Worm (Caenorhabditis elegans) whole organism, young adult: Measurements from ENCODE around the gene T13C5.2.
A peak's percentile ranks its signal among the peaks of the same experiment; 100 is the strongest.

Source experiments
- B0261.1 ChIP-seq: sonication (generic microtip); optimal IDR thresholded peaks from 2 replicates; lab custom pipeline; 2016; ENCODE audit warnings: mild to moderate bottlenecking, missing genetic modification characterization, moderate library complexity, missing compliant biosample characterization
- F33H1.4 ChIP-seq: fragments of 200-800 bp; sonication (Bioruptor generic); IDR thresholded peaks from 2 replicates; pipeline ENCODE4 v1.3.6; 2022; ENCODE audit warnings: missing genetic modification reagents, missing genetic modification characterization, missing compliant biosample characterization
- F39B2.1 ChIP-seq: fragments of 200-800 bp; sonication (Bioruptor generic); IDR thresholded peaks from 2 replicates; pipeline ENCODE4 v1.3.6; 2022; ENCODE audit warnings: missing genetic modification reagents, missing genetic modification characterization, missing compliant biosample characterization
- F49E8.2 ChIP-seq: sonication (generic microtip); optimal IDR thresholded peaks from 3 replicates; lab custom pipeline; 2017; ENCODE audit warnings: missing genetic modification characterization, mild to moderate bottlenecking, missing compliant biosample characterization, antibody characterized with exemption, moderate library complexity; ENCODE audit not compliant: insufficient read depth
- F57C9.4 ChIP-seq: sonication (generic microtip); optimal IDR thresholded peaks from 2 replicates; lab custom pipeline; 2017; ENCODE audit warnings: mild to moderate bottlenecking, missing genetic modification characterization, missing compliant biosample characterization
- K11D2.4 ChIP-seq: fragments of 200-800 bp; sonication (Bioruptor generic); IDR thresholded peaks from 2 replicates; pipeline ENCODE4 v1.3.6; 2022; ENCODE audit warnings: missing genetic modification reagents, missing genetic modification characterization, missing compliant biosample characterization
- T07F8.4 ChIP-seq: sonication (generic microtip); optimal IDR thresholded peaks from 2 replicates; lab custom pipeline; 2016; ENCODE audit warnings: mild to moderate bottlenecking, missing genetic modification characterization, moderate library complexity, missing compliant biosample characterization
- Y95B8A.8 ChIP-seq: fragments of 200-800 bp; sonication (Bioruptor generic); IDR thresholded peaks from 2 replicates; pipeline ENCODE4 v1.3.6; 2022; ENCODE audit warnings: missing genetic modification reagents, missing genetic modification characterization, missing compliant biosample characterization
- akir-1 ChIP-seq: fragments of 200-800 bp; sonication (Bioruptor generic); optimal IDR thresholded peaks from 2 replicates; lab custom pipeline; 2018; ENCODE audit warnings: mild to moderate bottlenecking, missing genetic modification characterization, moderate library complexity, missing compliant biosample characterization
- ama-1 ChIP-seq, 3 experiments: fragments of 150-350 bp in 1 of 3; sonication (generic microtip) in 2 of 3; optimal IDR thresholded peaks; 2 replicates each; lab custom pipeline; 2014 to 2018; ENCODE audit warnings: missing biosample characterization in 2 of 3, missing genetic modification characterization in 2 of 3, missing genetic modification reagents in 2 of 3
- atf-7 ChIP-seq: sonication (generic microtip); optimal IDR thresholded peaks from 2 replicates; lab custom pipeline; 2017; ENCODE audit warnings: mild to moderate bottlenecking, missing genetic modification characterization, missing compliant biosample characterization
- attf-3 ChIP-seq: fragments of 200-800 bp; sonication (Bioruptor generic); conservative IDR thresholded peaks from 2 replicates; pipeline ENCODE4 v1.3.6; 2022; ENCODE audit warnings: missing genetic modification reagents, missing genetic modification characterization, missing compliant biosample characterization
- attf-5 ChIP-seq: fragments of 200-800 bp; sonication (Bioruptor generic); optimal IDR thresholded peaks from 2 replicates; lab custom pipeline; 2018; ENCODE audit warnings: mild to moderate bottlenecking, missing genetic modification characterization, missing compliant biosample characterization
- ccch-3 ChIP-seq: fragments of 200-800 bp; sonication (Bioruptor generic); optimal IDR thresholded peaks from 2 replicates; lab custom pipeline; 2018; ENCODE audit warnings: mild to moderate bottlenecking, missing genetic modification characterization, missing compliant biosample characterization
- cebp-1 ChIP-seq, 2 experiments: fragments of 200-800 bp in 1 of 2; sonication (Bioruptor generic) in 1 of 2; sonication (generic microtip) in 1 of 2; IDR thresholded peaks in 1 of 2; optimal IDR thresholded peaks in 1 of 2; 2 replicates each; pipeline versions ENCODE4 v1.3.6 to Lab custom; 2017 to 2022; ENCODE audit warnings: missing compliant biosample characterization in 2 of 2, missing genetic modification characterization in 2 of 2, mild to moderate bottlenecking in 1 of 2, missing genetic modification reagents in 1 of 2, moderate library complexity in 1 of 2
- cebp-2 ChIP-seq: fragments of 200-800 bp; sonication (Bioruptor generic); IDR thresholded peaks from 2 replicates; pipeline ENCODE4 v1.3.6; 2022; ENCODE audit warnings: missing genetic modification characterization, missing compliant biosample characterization
- ceh-58 ChIP-seq: fragments of 200-800 bp; sonication (Bioruptor generic); IDR thresholded peaks from 2 replicates; pipeline ENCODE4 v1.3.6; 2022; ENCODE audit warnings: missing genetic modification characterization, missing compliant biosample characterization
- ceh-79 ChIP-seq: sonication (generic microtip); optimal IDR thresholded peaks from 2 replicates; lab custom pipeline; 2017; ENCODE audit warnings: mild to moderate bottlenecking, missing genetic modification characterization, missing compliant biosample characterization
- dpl-1 ChIP-seq: fragments of 150-350 bp; optimal IDR thresholded peaks from 2 replicates; lab custom pipeline; 2014; ENCODE audit warnings: missing biosample characterization, missing genetic modification reagents, missing genetic modification characterization
- efl-1 ChIP-seq: fragments of 150-350 bp; optimal IDR thresholded peaks from 2 replicates; lab custom pipeline; 2014; ENCODE audit warnings: missing biosample characterization, missing genetic modification reagents, missing genetic modification characterization
- egl-44 ChIP-seq: fragments of 200-800 bp; sonication (Bioruptor generic); IDR thresholded peaks from 2 replicates; pipeline ENCODE4 v1.3.6; 2022; ENCODE audit warnings: missing genetic modification reagents, missing genetic modification characterization, missing compliant biosample characterization
- egrh-3 ChIP-seq: fragments of 200-800 bp; sonication (Bioruptor generic); IDR thresholded peaks from 2 replicates; pipeline ENCODE4 v1.3.6; 2022; ENCODE audit warnings: missing genetic modification reagents, missing genetic modification characterization, missing compliant biosample characterization
- ekl-4 ChIP-seq: fragments of 200-800 bp; sonication (Bioruptor generic); IDR thresholded peaks from 2 replicates; pipeline ENCODE4 v1.3.6; 2022; ENCODE audit warnings: missing genetic modification reagents, missing genetic modification characterization, missing compliant biosample characterization
- fkh-3 ChIP-seq: sonication (generic microtip); optimal IDR thresholded peaks from 2 replicates; lab custom pipeline; 2016; ENCODE audit warnings: mild to moderate bottlenecking, missing genetic modification characterization, missing compliant biosample characterization
- hrde-1 ChIP-seq: sonication (generic microtip); optimal IDR thresholded peaks from 2 replicates; lab custom pipeline; 2016; ENCODE audit warnings: missing genetic modification characterization, mild to moderate bottlenecking, missing compliant biosample characterization, moderate library complexity, missing genotype, missing genetic modification reagents, borderline replicate concordance
- let-607 ChIP-seq, 2 experiments: fragments of 200-800 bp in 1 of 2; sonication (Bioruptor generic) in 1 of 2; sonication (generic microtip) in 1 of 2; optimal IDR thresholded peaks; 2 replicates each; lab custom pipeline; 2016 to 2018; ENCODE audit warnings: mild to moderate bottlenecking in 2 of 2, missing compliant biosample characterization in 2 of 2, missing genetic modification characterization in 2 of 2, moderate library complexity in 2 of 2, missing genotype in 1 of 2
- lin-26 ChIP-seq: fragments of 200-800 bp; sonication (Bioruptor generic); IDR thresholded peaks from 2 replicates; pipeline ENCODE4 v1.3.6; 2022; ENCODE audit warnings: missing genetic modification reagents, missing genetic modification characterization, missing compliant biosample characterization
- lir-1 ChIP-seq: fragments of 200-800 bp; sonication (Bioruptor generic); conservative IDR thresholded peaks from 2 replicates; pipeline ENCODE4 v1.3.6; 2022; ENCODE audit warnings: missing genetic modification reagents, missing genetic modification characterization, missing compliant biosample characterization
- lsy-27 ChIP-seq: sonication (generic microtip); optimal IDR thresholded peaks from 2 replicates; lab custom pipeline; 2017; ENCODE audit warnings: missing genetic modification characterization, mild to moderate bottlenecking, missing compliant biosample characterization, antibody characterized with exemption, missing genotype, borderline replicate concordance; ENCODE audit not compliant: insufficient read depth
- madf-6 ChIP-seq: fragments of 200-800 bp; sonication (Bioruptor generic); IDR thresholded peaks from 2 replicates; pipeline ENCODE4 v1.3.6; 2022; ENCODE audit warnings: missing genetic modification reagents, missing genetic modification characterization, missing compliant biosample characterization
- mel-28 ChIP-seq: sonication (generic microtip); optimal IDR thresholded peaks from 2 replicates; lab custom pipeline; 2016; ENCODE audit warnings: borderline replicate concordance, mild to moderate bottlenecking, missing genetic modification characterization, missing compliant biosample characterization
- mes-4 ChIP-seq: sonication (generic microtip); optimal IDR thresholded peaks from 2 replicates; lab custom pipeline; 2016; ENCODE audit warnings: missing genotype, missing genetic modification characterization, missing compliant biosample characterization
- nfya-1 ChIP-seq: sonication (generic microtip); optimal IDR thresholded peaks from 2 replicates; lab custom pipeline; 2017; ENCODE audit warnings: antibody characterized with exemption, missing compliant biosample characterization, missing genetic modification characterization, borderline replicate concordance; ENCODE audit not compliant: insufficient read depth
- nhr-90 ChIP-seq: sonication (generic microtip); optimal IDR thresholded peaks from 2 replicates; lab custom pipeline; 2016; ENCODE audit warnings: missing genotype, mild to moderate bottlenecking, missing genetic modification characterization, missing compliant biosample characterization
- pbrm-1 ChIP-seq: fragments of 200-800 bp; sonication (Bioruptor generic); IDR thresholded peaks from 2 replicates; pipeline ENCODE4 v1.3.6; 2022; ENCODE audit warnings: missing genetic modification reagents, missing genetic modification characterization, missing compliant biosample characterization
- repo-1 ChIP-seq: sonication (generic microtip); optimal IDR thresholded peaks from 2 replicates; lab custom pipeline; 2017; ENCODE audit warnings: mild to moderate bottlenecking, missing genetic modification characterization, missing compliant biosample characterization
- snpc-4 ChIP-seq, 5 experiments: fragments of 150-350 bp in 1 of 5; sonication (generic microtip) in 4 of 5; optimal IDR thresholded peaks; 2 replicates each; lab custom pipeline; 2014 to 2018; ENCODE audit warnings: missing genetic modification characterization in 5 of 5, missing biosample characterization in 3 of 5, antibody characterized with exemption in 2 of 5, mild to moderate bottlenecking in 2 of 5, missing compliant biosample characterization in 2 of 5, missing genotype in 2 of 5, moderate library complexity in 2 of 5, missing genetic modification reagents in 1 of 5
- somi-1 ChIP-seq: fragments of 200-800 bp; sonication (Bioruptor generic); optimal IDR thresholded peaks from 2 replicates; lab custom pipeline; 2018; ENCODE audit warnings: mild to moderate bottlenecking, missing genetic modification characterization, missing compliant biosample characterization
- tbx-9 ChIP-seq: sonication (generic microtip); optimal IDR thresholded peaks from 2 replicates; lab custom pipeline; 2016; ENCODE audit warnings: borderline replicate concordance, missing genetic modification characterization, inconsistent platforms, missing compliant biosample characterization
- tlf-1 ChIP-seq: fragments of 200-800 bp; sonication (Bioruptor generic); optimal IDR thresholded peaks from 2 replicates; lab custom pipeline; 2018; ENCODE audit warnings: mild to moderate bottlenecking, missing genetic modification characterization, missing compliant biosample characterization
- unc-62 ChIP-seq: fragments of 150-350 bp; optimal IDR thresholded peaks from 2 replicates; lab custom pipeline; 2014; ENCODE audit warnings: missing biosample characterization, missing genetic modification reagents, missing genetic modification characterization
- xnd-1 ChIP-seq: sonication (generic microtip); optimal IDR thresholded peaks from 2 replicates; lab custom pipeline; 2016; ENCODE audit warnings: missing genotype, missing genetic modification reagents, missing genetic modification characterization, missing compliant biosample characterization
- ztf-18 ChIP-seq: sonication (generic microtip); optimal IDR thresholded peaks from 2 replicates; lab custom pipeline; 2016; ENCODE audit warnings: missing genotype, mild to moderate bottlenecking, missing genetic modification characterization, missing compliant biosample characterization
- ztf-22 ChIP-seq: fragments of 200-800 bp; sonication (Bioruptor generic); optimal IDR thresholded peaks from 2 replicates; lab custom pipeline; 2018; ENCODE audit warnings: mild to moderate bottlenecking, missing genetic modification characterization, moderate library complexity, missing compliant biosample characterization
- ztf-26 ChIP-seq: sonication (generic microtip); optimal IDR thresholded peaks from 2 replicates; lab custom pipeline; 2017; ENCODE audit warnings: missing genetic modification characterization, missing compliant biosample characterization
- ztf-6 ChIP-seq: fragments of 200-800 bp; sonication (Bioruptor generic); IDR thresholded peaks from 2 replicates; pipeline ENCODE4 v1.3.6; 2022; ENCODE audit warnings: missing genetic modification reagents, missing genetic modification characterization, missing compliant biosample characterization

T13C5.2 gene

DNA sequence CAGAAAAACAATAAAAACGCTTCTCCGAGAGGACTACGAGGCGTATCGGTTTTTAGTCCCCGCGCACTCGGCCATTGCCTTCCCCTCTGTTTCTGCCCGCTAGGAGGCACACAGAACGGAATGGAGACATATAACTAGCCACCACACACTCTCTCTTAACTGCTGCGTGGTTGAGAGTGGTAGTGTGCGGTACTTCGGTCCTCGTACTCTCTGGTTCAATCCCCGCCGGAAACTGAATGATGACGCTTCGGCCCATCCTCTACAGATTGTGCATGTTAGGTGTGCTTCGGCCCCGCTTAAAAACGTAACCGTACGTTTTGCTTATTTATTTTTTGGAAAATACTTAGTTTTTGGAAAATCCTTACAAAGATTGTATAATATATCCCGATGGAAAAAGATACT, 22.9 kb downstream of the T13C5.2 start, which contains the start of gene T13C5.6 (continued):
- no peak; the same call in 1 of the 2 replicates for TF ChIP-seq attf-3 (GFP tag; lab: Robert Waterston, UW)
- peak; percentile 88 for TF ChIP-seq egl-44 (GFP tag; lab: Robert Waterston, UW)
- TF ChIP-seq pbrm-1 (GFP tag; lab: Robert Waterston, UW): peak; percentile 81
- TF ChIP-seq dpl-1 (GFP tag; lab: Kevin White, UChicago): no peak
- peak; percentile 91 for TF ChIP-seq nhr-90 (tag; lab: Kevin White, UChicago)
- TF ChIP-seq lin-26 (GFP tag; lab: Robert Waterston, UW): peak; percentile 78
- peak; percentile 74 for TF ChIP-seq cebp-1 (GFP tag; IDR thresholded peaks at IDR 0.05; lab: Robert Waterston, UW)
- peak; percentile 91 for TF ChIP-seq cebp-1 (tag; optimal IDR thresholded peaks at IDR 0.05; lab: Kevin White, UChicago)
- peak; percentile 93 for TF ChIP-seq cebp-2 (GFP tag; lab: Robert Waterston, UW)
- peak; percentile 46 for TF ChIP-seq ztf-22 (GFP tag; lab: Kevin White, UChicago)
- no peak for TF ChIP-seq snpc-4 (GFP tag; optimal IDR thresholded peaks at IDR 0.05; lab: Kevin White, UChicago)
- TF ChIP-seq snpc-4 (tag; optimal IDR thresholded peaks at IDR 0.05; lab: Kevin White, UChicago): peak in 2 of 4 experiments; percentile 71 to 81
- TF ChIP-seq tbx-9 (tag; lab: Kevin White, UChicago): peak; percentile 74
- TF ChIP-seq akir-1: peak; percentile 79
- no peak for TF ChIP-seq F49E8.2 (tag; lab: Kevin White, UChicago)
- peak; percentile 76 for TF ChIP-seq hrde-1 (tag; lab: Kevin White, UChicago)
- peak; percentile 76 for TF ChIP-seq fkh-3 (tag; lab: Kevin White, UChicago)
- TF ChIP-seq repo-1 (tag; lab: Kevin White, UChicago): peak; percentile 93
- peak; percentile 55; the same call in 1 of the 2 replicates for TF ChIP-seq madf-6 (GFP tag; lab: Robert Waterston, UW)
- TF ChIP-seq somi-1: peak; percentile 90
- TF ChIP-seq ccch-3 (GFP tag; lab: Kevin White, UChicago): peak; percentile 63
- TF ChIP-seq ztf-6: 0 out of 2 replicates have a peak, but pooled peaks have one; percentile 58
- TF ChIP-seq mel-28 (tag; lab: Kevin White, UChicago): peak; percentile 70
- peak; percentile 21; the same call in 1 of the 2 replicates for TF ChIP-seq F33H1.4 (GFP tag; lab: Robert Waterston, UW)
- TF ChIP-seq let-607 (tag; optimal IDR thresholded peaks at IDR 0.05; lab: Kevin White, UChicago): peak; percentile 80 to 84
- peak; percentile 80 for TF ChIP-seq ztf-26 (tag; lab: Kevin White, UChicago)
- TF ChIP-seq tlf-1 (GFP tag; lab: Kevin White, UChicago): peak; percentile 72
- peak; percentile 30 for TF ChIP-seq lsy-27 (tag; lab: Kevin White, UChicago)
- no peak for TF ChIP-seq xnd-1
- TF ChIP-seq K11D2.4 (GFP tag; lab: Robert Waterston, UW): peak; percentile 75; the same call in 1 of the 2 replicates
- peak; percentile 87 for TF ChIP-seq atf-7 (tag; lab: Kevin White, UChicago)
- TF ChIP-seq Y95B8A.8 (GFP tag; lab: Robert Waterston, UW): 0 out of 2 replicates have a peak, but pooled peaks have one; percentile 48
- TF ChIP-seq egrh-3 (GFP tag; lab: Robert Waterston, UW): peak; percentile 53
- no peak for TF ChIP-seq ceh-58 (GFP tag; lab: Robert Waterston, UW)
- TF ChIP-seq mes-4 (tag; lab: Kevin White, UChicago): peak; percentile 87
- no peak for TF ChIP-seq ama-1 (optimal IDR thresholded peaks at IDR 0.05; lab: Kevin White, UChicago)
- peak in 1 of 2 experiments; percentile 85 for TF ChIP-seq ama-1 (GFP tag; optimal IDR thresholded peaks at IDR 0.05; lab: Kevin White, UChicago)
- TF ChIP-seq F57C9.4 (tag; lab: Kevin White, UChicago): peak; percentile 91
- TF ChIP-seq ceh-79: peak; percentile 67
- no peak for TF ChIP-seq unc-62 (GFP tag; lab: Kevin White, UChicago)
- TF ChIP-seq efl-1 (GFP tag; lab: Kevin White, UChicago): no peak
- peak; percentile 89 for TF ChIP-seq attf-5 (GFP tag; lab: Kevin White, UChicago)
- no peak for TF ChIP-seq nfya-1 (tag; lab: Kevin White, UChicago)
- TF ChIP-seq F39B2.1 (GFP tag; lab: Robert Waterston, UW): no peak
- TF ChIP-seq T07F8.4 (tag; lab: Kevin White, UChicago): peak; percentile 83
- TF ChIP-seq B0261.1 (tag; lab: Kevin White, UChicago): peak; percentile 92
- TF ChIP-seq ztf-18 (tag; lab: Kevin White, UChicago): peak; percentile 77
- peak; percentile 81 for TF ChIP-seq lir-1 (GFP tag; lab: Robert Waterston, UW)
- peak; percentile 87 for TF ChIP-seq ekl-4 (GFP tag; lab: Robert Waterston, UW)
